Worm (Caenorhabditis elegans): ENCODE data around the gene mab-10.

mab-10 gene

DNA sequence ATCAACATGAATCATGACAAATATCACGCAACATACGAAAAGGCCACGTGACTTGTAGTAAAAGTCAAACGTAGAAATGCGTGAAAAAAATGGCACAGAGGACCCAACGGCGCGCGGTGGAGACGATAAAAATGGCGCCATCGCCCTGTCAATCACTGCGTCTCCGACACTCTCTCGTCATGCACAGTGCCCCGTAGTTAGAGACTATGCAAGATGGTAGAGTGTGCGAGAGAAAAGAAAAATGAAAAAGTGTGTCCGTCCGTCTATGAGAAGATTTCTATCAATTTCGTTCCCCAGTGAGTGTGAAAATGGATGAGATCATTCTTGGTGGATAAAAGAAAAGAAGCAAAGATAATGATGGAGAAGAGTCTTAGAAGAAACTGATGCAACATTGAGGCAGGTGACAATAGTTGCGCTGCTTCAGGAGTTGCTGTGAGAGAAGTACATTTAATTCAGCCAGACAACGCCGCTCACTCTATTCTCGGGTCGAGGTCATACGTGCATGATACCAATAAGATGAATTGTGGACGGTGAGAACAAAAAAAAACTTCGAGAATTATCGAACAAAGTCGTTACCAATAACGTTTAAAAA is 27.7 kb downstream of the mab-10 start (continued):
- TF ChIP-seq nhr-25 (tag; optimal IDR thresholded peaks at IDR 0.05; ENCODE audit: borderline replicate concordance, insufficient read depth) (peak; percentile 40), dmd-8 (GFP tag; IDR thresholded peaks at IDR 0.05) (no peak), F49E8.2 (tag; optimal IDR thresholded peaks at IDR 0.05; ENCODE audit: borderline replicate concordance) (no peak), T20F7.1 (GFP tag; optimal IDR thresholded peaks at IDR 0.05) (peak; percentile 6), lin-1 (GFP tag; IDR thresholded peaks at IDR 0.05) (peak; percentile 7; the same call in 1 of the 2 replicates), pha-4 (GFP tag; IDR thresholded peaks at IDR 0.05) (no peak), pha-4 (tag; optimal IDR thresholded peaks at IDR 0.05) (no peak)

DNA sequence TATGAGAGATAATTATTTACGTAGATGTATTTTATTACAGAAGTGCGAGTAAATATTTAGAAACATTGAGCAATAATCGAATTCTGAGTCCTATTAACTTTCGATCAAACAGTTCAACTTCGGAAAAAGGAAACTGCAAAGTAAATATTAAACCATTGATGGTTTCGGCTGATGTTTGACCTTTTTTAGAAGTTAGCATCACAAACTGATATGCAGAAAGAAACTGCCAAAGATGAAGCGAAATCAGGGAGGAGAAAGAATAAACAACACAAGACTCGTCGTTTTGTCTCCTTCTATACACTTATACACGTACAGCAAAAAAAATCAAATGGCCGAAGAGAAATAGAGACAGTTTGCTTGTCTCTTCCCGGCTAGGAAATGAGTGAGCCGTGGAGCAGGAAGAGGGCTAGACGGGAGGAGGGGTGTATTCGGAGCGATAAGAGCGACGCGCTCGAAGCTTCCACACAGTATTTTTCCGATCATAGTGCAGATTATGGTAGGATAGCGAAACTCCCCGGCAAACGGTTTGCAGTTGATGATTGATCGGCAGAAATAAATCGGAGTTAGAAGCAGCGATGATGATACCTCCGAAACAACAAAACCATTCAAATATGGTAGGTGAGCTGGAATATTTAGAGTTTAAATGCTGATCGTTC is 28.8 kb downstream of the mab-10 start:
- TF ChIP-seq nhr-25 (tag; optimal IDR thresholded peaks at IDR 0.05; ENCODE audit: borderline replicate concordance, insufficient read depth) (no peak), unc-62 (GFP tag; optimal IDR thresholded peaks at IDR 0.05 in 1 of 2) (peak in 1 of 2 experiments; percentile 91), unc-62 (tag; optimal IDR thresholded peaks at IDR 0.05) (no peak), mep-1 (tag; optimal IDR thresholded peaks at IDR 0.05) (peak; percentile 8), dmd-6 (GFP tag; IDR thresholded peaks at IDR 0.05) (peak; percentile 67; the same call in 1 of the 2 replicates), nhr-28 (tag; optimal IDR thresholded peaks at IDR 0.05) (peak; percentile 16), mes-2 (tag; optimal IDR thresholded peaks at IDR 0.05; ENCODE audit: poor library complexity, severe bottlenecking) (peak; percentile 20), Y105C5A.15 (GFP tag; IDR thresholded peaks at IDR 0.05) (no peak), nhr-11 (tag; optimal IDR thresholded peaks at IDR 0.05) (no peak), hlh-11 (tag; optimal IDR thresholded peaks at IDR 0.05) (peak; percentile 36), daf-19 (GFP tag; conservative IDR thresholded peaks at IDR 0.05) (peak; percentile 69; the same call in 1 of the 2 replicates), F49E8.2 (tag; optimal IDR thresholded peaks at IDR 0.05; ENCODE audit: borderline replicate concordance) (no peak), sdz-12 (GFP tag; optimal IDR thresholded peaks at IDR 0.05) (peak; percentile 66), lin-29 (GFP tag; IDR thresholded peaks at IDR 0.05) (no peak), ama-1 (optimal IDR thresholded peaks at IDR 0.05) (peak; percentile 42), pqm-1 (tag; optimal IDR thresholded peaks at IDR 0.05) (peak; percentile 48), set-16 (GFP tag; IDR thresholded peaks at IDR 0.05) (peak; percentile 47; the same call in 1 of the 2 replicates), egl-43 (GFP tag; IDR thresholded peaks at IDR 0.05) (peak; percentile 54; the same call in 1 of the 2 replicates), duxl-1 (tag; optimal IDR thresholded peaks at IDR 0.05; ENCODE audit: poor library complexity) (no peak), nhr-102 (tag; optimal IDR thresholded peaks at IDR 0.05) (no peak), saeg-2 (GFP tag; IDR thresholded peaks at IDR 0.05) (no peak), nhr-41 (GFP tag; IDR thresholded peaks at IDR 0.05) (0 out of 2 replicates have a peak, but pooled peaks have one; percentile 24), daf-16 (GFP tag; optimal IDR thresholded peaks at IDR 0.05) (no peak), daf-16 (tag; optimal IDR thresholded peaks at IDR 0.05) (peak; percentile 82), snpc-4 (tag; optimal IDR thresholded peaks at IDR 0.05) (no peak), zfp-2 (tag; optimal IDR thresholded peaks at IDR 0.05) (no peak), ceh-28 (tag; optimal IDR thresholded peaks at IDR 0.05) (no peak), aha-1 (tag) (peak; percentile 8), lin-1 (GFP tag; IDR thresholded peaks at IDR 0.05) (no peak), hif-1 (tag; optimal IDR thresholded peaks at IDR 0.05) (peak in 1 of 2 experiments; percentile 24), nhr-10 (tag; optimal IDR thresholded peaks at IDR 0.05) (peak; percentile 31), mxl-2 (GFP tag; conservative IDR thresholded peaks at IDR 0.05) (no peak), dve-1 (tag; optimal IDR thresholded peaks at IDR 0.05; ENCODE audit: insufficient read depth) (no peak), tra-1 (GFP tag; IDR thresholded peaks at IDR 0.05) (0 out of 2 replicates have a peak, but pooled peaks have one; percentile 28)
